Fruit fly (Drosophila melanogaster) S2 (cell line): ENCODE data around the gene Boh2.

ENCODE experiments used
- CG8478 ChIP-seq: fragments of >200 bp; optimal IDR thresholded peaks from 2 replicates; lab custom pipeline; 2018
- CTCF ChIP-seq, 2 experiments: fragments of >200 bp; optimal IDR thresholded peaks; 2 replicates each; lab custom pipeline; 2018

Gene Boh2

dm6 chr2L:11178826-11179391 lies at the start of gene Boh2:
Boh2 (plus strand) TSS chr2L:11179032.
- no peak for TF ChIP-seq CG8478 (lab: Kevin White, UChicago)
- TF ChIP-seq CTCF (optimal IDR thresholded peaks at IDR 0.05; lab: Kevin White, UChicago): peak in 1 of 2 experiments; percentile 8

- TF ChIP-seq CG8478 (lab: Kevin White, UChicago) (no peak), CTCF (optimal IDR thresholded peaks at IDR 0.05; lab: Kevin White, UChicago) (no peak)
These were observed 48.5 kb upstream of the Boh2 start, which contains the start of the genes RfC38 and CG4751 for dm6 chr2L:11130151-11131008. RfC38 (minus strand) TSS chr2L:11130645. CG4751 (plus strand) TSS chr2L:11130737.

- TF ChIP-seq CTCF (optimal IDR thresholded peaks at IDR 0.05; lab: Kevin White, UChicago): no peak
- no peak for TF ChIP-seq CG8478 (lab: Kevin White, UChicago)
These were observed 42.7 kb upstream of the Boh2 start, which contains the start of gene hgo for dm6 chr2L:11136093-11136492. hgo (plus strand) TSS chr2L:11136393.

- TF ChIP-seq CTCF (optimal IDR thresholded peaks at IDR 0.05; lab: Kevin White, UChicago) (no peak), CG8478 (lab: Kevin White, UChicago) (no peak)
These were observed 33.5 kb upstream of the Boh2 start, which contains the start of gene CG31867 for dm6 chr2L:11145317-11145716. CG31867 (minus strand) TSS chr2L:11145417.

dm6 chr2L:11148969-11149368 lies 29.9 kb upstream of the Boh2 start, which contains the start of gene Gyc32E:
Gyc32E (minus strand) TSS chr2L:11149101.
- TF ChIP-seq CG8478 (lab: Kevin White, UChicago) (no peak), CTCF (optimal IDR thresholded peaks at IDR 0.05; lab: Kevin White, UChicago) (no peak)

DNA sequence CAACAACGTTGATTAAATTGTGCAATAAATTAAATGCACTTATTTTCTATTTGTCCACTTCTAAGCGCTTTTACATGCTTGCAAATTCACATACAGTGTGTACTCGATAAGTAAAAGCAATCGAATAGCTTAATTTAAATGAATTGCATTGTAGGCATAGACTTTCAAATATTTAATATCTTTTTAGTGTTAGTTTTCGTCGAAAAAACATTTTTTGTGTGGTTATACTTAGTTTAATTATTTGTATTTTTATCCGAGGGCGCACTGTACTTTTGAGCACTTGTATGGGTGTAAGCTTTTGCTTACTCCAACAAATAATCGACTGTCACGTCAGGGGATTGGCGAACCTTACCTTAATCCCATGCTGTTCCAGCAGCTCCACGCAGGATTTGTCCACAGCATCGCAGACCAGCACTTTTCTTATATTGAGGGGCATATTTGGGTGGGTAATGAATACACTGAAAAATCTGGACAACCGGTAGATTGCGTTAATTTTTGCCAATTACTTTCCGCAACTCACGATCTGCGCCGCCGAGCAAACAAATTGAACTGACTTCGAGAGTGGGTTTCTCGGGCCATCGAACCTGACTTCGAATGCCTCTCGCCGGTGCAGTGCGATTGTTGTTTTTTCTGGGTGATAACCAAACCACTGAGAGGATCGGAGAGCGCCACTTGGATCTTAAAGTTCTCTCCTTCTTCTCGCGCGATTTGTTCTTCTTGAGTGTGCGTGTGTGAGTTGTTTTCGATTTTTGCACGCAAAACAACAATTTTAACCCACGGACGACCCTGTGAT lies 23.5 kb upstream of the Boh2 start, which contains the start of gene CG6287:
Gene CG6287 (minus strand): TSS at position 556 of the 793 bp plus-strand sequence.
- peak in 1 of 2 experiments; percentile 17 for TF ChIP-seq CTCF (optimal IDR thresholded peaks at IDR 0.05; lab: Kevin White, UChicago)
- TF ChIP-seq CG8478 (lab: Kevin White, UChicago): no peak

- TF ChIP-seq CTCF (optimal IDR thresholded peaks at IDR 0.05; lab: Kevin White, UChicago): no peak
- no peak for TF ChIP-seq CG8478 (lab: Kevin White, UChicago)
These were observed 10.8 kb upstream of the Boh2 start for dm6 chr2L:11167997-11168396.

DNA sequence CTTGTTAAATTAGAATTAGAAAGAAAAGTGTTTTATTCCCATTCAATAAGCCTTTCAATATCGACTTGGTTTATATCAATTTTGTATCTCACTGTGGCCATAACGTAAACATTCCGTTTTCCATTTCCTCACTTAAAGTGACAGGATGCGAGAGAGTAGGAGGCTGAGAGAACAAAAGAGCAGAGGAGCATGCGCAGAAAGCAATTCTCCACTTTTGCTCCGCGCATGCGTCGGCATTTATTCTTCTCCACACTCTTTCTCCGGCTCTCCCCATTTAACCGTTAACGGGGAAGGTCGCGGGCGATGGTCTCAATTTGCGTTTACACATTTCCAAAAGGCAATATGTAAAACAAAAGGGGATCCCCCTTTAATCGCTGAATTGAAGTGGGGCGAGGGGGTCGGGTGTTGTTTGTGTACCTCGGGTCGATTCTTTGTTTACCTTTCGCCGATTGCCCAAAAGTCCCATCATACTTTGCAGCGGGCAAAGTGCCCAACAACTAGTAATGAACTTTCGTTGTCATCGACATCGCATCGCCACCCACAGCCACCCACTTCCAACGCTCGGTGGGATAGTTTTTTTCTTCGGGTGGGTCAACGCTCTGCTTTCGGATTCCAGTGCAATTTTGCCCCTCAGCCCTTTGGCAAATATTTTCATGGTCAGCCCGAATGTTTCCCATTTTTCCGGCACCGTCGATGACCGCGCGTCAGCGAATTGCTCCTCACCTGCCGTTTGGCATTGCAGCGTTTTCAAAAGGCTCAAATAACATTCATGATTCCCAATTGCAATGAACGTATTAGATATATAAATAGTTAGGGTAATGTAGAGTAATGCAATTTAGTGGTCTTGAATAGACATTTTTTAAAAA lies 9.9 kb upstream of the Boh2 start:
- TF ChIP-seq CG8478 (lab: Kevin White, UChicago): no peak
- TF ChIP-seq CTCF (optimal IDR thresholded peaks at IDR 0.05; lab: Kevin White, UChicago): no peak

DNA sequence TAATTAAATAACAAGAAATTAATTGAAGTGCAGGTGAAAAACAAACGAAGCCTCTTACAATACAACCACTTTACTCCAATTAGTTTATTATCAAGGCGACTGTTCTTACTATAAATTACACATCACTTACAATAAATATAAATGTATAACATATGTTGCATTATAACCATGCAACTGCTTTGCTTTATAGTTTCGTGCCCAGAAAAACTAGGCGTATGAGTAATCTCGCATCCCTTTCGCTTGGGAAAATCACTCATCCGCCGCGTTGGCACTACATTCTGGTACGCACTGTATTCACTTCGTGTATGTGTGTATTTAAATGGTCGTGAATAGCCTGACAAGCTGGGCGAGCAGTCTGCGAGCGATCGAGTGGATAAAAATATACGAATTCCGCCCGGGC lies 8.9 kb upstream of the Boh2 start:
- no peak for TF ChIP-seq CG8478 (lab: Kevin White, UChicago)
- TF ChIP-seq CTCF (optimal IDR thresholded peaks at IDR 0.05; lab: Kevin White, UChicago): no peak

DNA sequence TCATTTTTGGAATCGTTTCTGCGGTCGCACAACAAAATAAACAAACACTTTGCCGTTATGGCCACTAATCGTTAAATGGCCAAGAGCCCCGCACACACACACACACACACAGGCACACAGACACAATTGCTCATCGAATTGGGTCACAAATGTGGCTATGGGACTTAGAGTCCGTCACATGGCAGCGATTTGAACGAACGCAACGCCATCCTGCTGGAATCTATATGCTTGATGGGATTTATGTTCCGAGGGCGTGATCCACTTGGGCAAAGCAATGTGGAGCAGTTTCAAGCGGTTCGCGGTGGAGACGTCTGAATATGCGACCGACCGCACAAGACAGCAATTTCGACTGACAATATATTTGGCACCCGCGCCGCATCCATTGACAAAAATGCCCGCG lies 8.3 kb upstream of the Boh2 start:
- no peak for TF ChIP-seq CG8478 (lab: Kevin White, UChicago)
- no peak for TF ChIP-seq CTCF (optimal IDR thresholded peaks at IDR 0.05; lab: Kevin White, UChicago)

- TF ChIP-seq CG8478 (lab: Kevin White, UChicago) (no peak), CTCF (optimal IDR thresholded peaks at IDR 0.05; lab: Kevin White, UChicago) (peak; percentile 79 to 92)
These were observed 7.0 kb upstream of the Boh2 start, which contains the start of gene Vm32E for dm6 chr2L:11171615-11172356. Vm32E (minus strand) TSS chr2L:11171665.

- no peak for TF ChIP-seq CG8478 (lab: Kevin White, UChicago)
- TF ChIP-seq CTCF (optimal IDR thresholded peaks at IDR 0.05; lab: Kevin White, UChicago): no peak
These were observed 3.2 kb upstream of the Boh2 start for dm6 chr2L:11175393-11176258.
